Worm (Caenorhabditis elegans) whole organism, mixed stage, embryonic: Measurements from ENCODE around the gene ZK682.7.

Source experiments
- lin-32 ChIP-seq: fragments of 200-800 bp; sonication (Bioruptor generic); optimal IDR thresholded peaks from 2 replicates; lab custom pipeline; 2018; ENCODE audit warnings: mild to moderate bottlenecking, missing genetic modification characterization, missing compliant biosample characterization
- mep-1 ChIP-seq: fragments of 150-350 bp; optimal IDR thresholded peaks from 2 replicates; lab custom pipeline; 2017; ENCODE audit warnings: missing biosample characterization, missing genetic modification reagents, missing genetic modification characterization, inconsistent platforms
- nhr-237 ChIP-seq: fragments of 150-350 bp; optimal IDR thresholded peaks from 2 replicates; lab custom pipeline; 2014; ENCODE audit warnings: missing biosample characterization, missing genetic modification characterization
- nhr-28 ChIP-seq: fragments of 150-350 bp; optimal IDR thresholded peaks from 2 replicates; lab custom pipeline; 2014; ENCODE audit warnings: missing biosample characterization, missing genetic modification characterization
- pha-4 ChIP-seq: fragments of 150-350 bp; optimal IDR thresholded peaks from 2 replicates; lab custom pipeline; 2018; ENCODE audit warnings: missing biosample characterization, missing genetic modification reagents, missing genetic modification characterization
- unc-62 ChIP-seq: fragments of 150-350 bp; optimal IDR thresholded peaks from 2 replicates; lab custom pipeline; 2014; ENCODE audit warnings: missing biosample characterization, missing genetic modification reagents, missing genetic modification characterization

DNA sequence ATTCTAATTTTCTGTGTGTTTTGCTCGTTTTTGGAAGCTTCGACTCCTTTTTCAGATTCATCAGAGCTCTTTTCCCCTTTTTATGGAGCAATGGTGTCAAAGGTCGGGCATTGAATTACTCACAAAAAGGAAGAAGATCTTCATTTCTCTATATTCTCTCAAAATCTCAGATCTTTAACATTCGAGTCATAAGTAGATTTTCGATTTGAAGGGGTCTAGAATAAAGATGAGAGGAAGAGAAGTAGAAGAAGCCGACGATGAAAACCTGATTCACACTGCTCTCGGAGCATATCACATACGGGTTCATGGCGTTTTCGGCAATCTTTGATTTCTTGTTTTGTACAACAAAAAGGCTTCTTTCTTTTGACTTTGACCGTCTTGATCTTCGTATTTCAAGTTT is 20.4 kb upstream of the ZK682.7 start:
- no peak for TF ChIP-seq lin-32 (GFP tag; lab: Kevin White, UChicago)
- no peak for TF ChIP-seq pha-4 (tag; lab: Kevin White, UChicago)
- no peak for TF ChIP-seq nhr-237 (tag; lab: Kevin White, UChicago)
- no peak for TF ChIP-seq nhr-28 (tag; lab: Kevin White, UChicago)
- TF ChIP-seq mep-1 (tag; lab: Kevin White, UChicago): no peak
- TF ChIP-seq unc-62: no peak
